Worm (Caenorhabditis elegans) whole organism, mixed stage, embryonic: ENCODE results near the gene R10E8.3.

Experiments used
- M03D4.4 ChIP-seq: sonication (generic microtip); optimal IDR thresholded peaks from 2 replicates; lab custom pipeline; 2017; ENCODE audit warnings: mild to moderate bottlenecking, missing genetic modification characterization, missing compliant biosample characterization
- blmp-1 ChIP-seq: fragments of 150-350 bp; optimal IDR thresholded peaks from 2 replicates; lab custom pipeline; 2014; ENCODE audit warnings: missing biosample characterization, missing genetic modification characterization
- ceh-43 ChIP-seq: fragments of 200-800 bp; sonication (Bioruptor generic); optimal IDR thresholded peaks from 2 replicates; lab custom pipeline; 2018; ENCODE audit warnings: mild to moderate bottlenecking, missing genetic modification characterization, moderate library complexity, missing compliant biosample characterization
- ceh-83 ChIP-seq: fragments of 200-800 bp; sonication (Bioruptor generic); optimal IDR thresholded peaks from 2 replicates; lab custom pipeline; 2018; ENCODE audit warnings: mild to moderate bottlenecking, missing genetic modification characterization, missing compliant biosample characterization
- cnd-1 ChIP-seq: fragments of 200-800 bp; sonication (Bioruptor generic); optimal IDR thresholded peaks from 2 replicates; lab custom pipeline; 2018; ENCODE audit warnings: mild to moderate bottlenecking, missing genetic modification characterization, missing compliant biosample characterization
- drap-1 ChIP-seq: fragments of 200-800 bp; sonication (Bioruptor generic); optimal IDR thresholded peaks from 3 replicates; lab custom pipeline; 2018; ENCODE audit warnings: mild to moderate bottlenecking, missing genetic modification characterization, missing compliant biosample characterization
- elt-1 ChIP-seq: sonication (generic microtip); optimal IDR thresholded peaks from 2 replicates; lab custom pipeline; 2017; ENCODE audit warnings: missing genetic modification characterization, mild to moderate bottlenecking, missing compliant biosample characterization, antibody characterized with exemption, moderate library complexity, borderline replicate concordance; ENCODE audit not compliant: insufficient read depth
- flh-1 ChIP-seq: fragments of 200-800 bp; sonication (Bioruptor generic); optimal IDR thresholded peaks from 2 replicates; lab custom pipeline; 2018; ENCODE audit warnings: mild to moderate bottlenecking, missing genetic modification characterization, moderate library complexity, missing compliant biosample characterization
- ham-2 ChIP-seq: fragments of 200-800 bp; sonication (Bioruptor generic); optimal IDR thresholded peaks from 2 replicates; lab custom pipeline; 2018; ENCODE audit warnings: mild to moderate bottlenecking, missing genetic modification characterization, missing compliant biosample characterization
- hlh-1 ChIP-seq: fragments of 150-350 bp; optimal IDR thresholded peaks from 2 replicates; lab custom pipeline; 2014; ENCODE audit warnings: missing biosample characterization, missing genetic modification reagents, missing genetic modification characterization
- lin-32 ChIP-seq: fragments of 200-800 bp; sonication (Bioruptor generic); optimal IDR thresholded peaks from 2 replicates; lab custom pipeline; 2018; ENCODE audit warnings: mild to moderate bottlenecking, missing genetic modification characterization, missing compliant biosample characterization
- lsy-2 ChIP-seq: fragments of 150-350 bp; optimal IDR thresholded peaks from 2 replicates; lab custom pipeline; 2014; ENCODE audit warnings: missing biosample characterization, missing genetic modification characterization
- mab-5 ChIP-seq: fragments of 150-350 bp; optimal IDR thresholded peaks from 2 replicates; lab custom pipeline; 2014; ENCODE audit warnings: missing biosample characterization, missing genetic modification characterization
- mep-1 ChIP-seq: fragments of 150-350 bp; optimal IDR thresholded peaks from 2 replicates; lab custom pipeline; 2017; ENCODE audit warnings: missing biosample characterization, missing genetic modification reagents, missing genetic modification characterization, inconsistent platforms
- nhr-12 ChIP-seq: fragments of 150-350 bp; optimal IDR thresholded peaks from 2 replicates; lab custom pipeline; 2014; ENCODE audit warnings: missing biosample characterization, missing genetic modification characterization
- nhr-2 ChIP-seq: fragments of 150-350 bp; optimal IDR thresholded peaks from 2 replicates; lab custom pipeline; 2014; ENCODE audit warnings: missing biosample characterization, missing genetic modification characterization
- nhr-28 ChIP-seq: fragments of 150-350 bp; optimal IDR thresholded peaks from 2 replicates; lab custom pipeline; 2014; ENCODE audit warnings: missing biosample characterization, missing genetic modification characterization
- pha-4 ChIP-seq: fragments of 150-350 bp; optimal IDR thresholded peaks from 2 replicates; lab custom pipeline; 2018; ENCODE audit warnings: missing biosample characterization, missing genetic modification reagents, missing genetic modification characterization
- sem-2 ChIP-seq: fragments of 200-800 bp; sonication (Bioruptor generic); optimal IDR thresholded peaks from 2 replicates; lab custom pipeline; 2018; ENCODE audit warnings: mild to moderate bottlenecking, missing genetic modification characterization, missing compliant biosample characterization
- snpc-4 ChIP-seq: fragments of 150-350 bp; optimal IDR thresholded peaks from 2 replicates; lab custom pipeline; 2014; ENCODE audit warnings: missing biosample characterization, missing genetic modification characterization
- tbx-8 ChIP-seq: fragments of 200-800 bp; sonication (Bioruptor generic); optimal IDR thresholded peaks from 2 replicates; lab custom pipeline; 2018; ENCODE audit warnings: mild to moderate bottlenecking, missing genetic modification characterization, moderate library complexity, missing compliant biosample characterization
- unc-39 ChIP-seq: fragments of 150-350 bp; optimal IDR thresholded peaks from 2 replicates; lab custom pipeline; 2014; ENCODE audit warnings: missing biosample characterization, missing genetic modification characterization
- unc-62 ChIP-seq: fragments of 150-350 bp; optimal IDR thresholded peaks from 2 replicates; lab custom pipeline; 2014; ENCODE audit warnings: missing biosample characterization, missing genetic modification reagents, missing genetic modification characterization
- ztf-11 ChIP-seq: fragments of 150-350 bp; optimal IDR thresholded peaks from 2 replicates; lab custom pipeline; 2014; ENCODE audit warnings: missing biosample characterization, missing genetic modification characterization

R10E8.3 gene

DNA sequence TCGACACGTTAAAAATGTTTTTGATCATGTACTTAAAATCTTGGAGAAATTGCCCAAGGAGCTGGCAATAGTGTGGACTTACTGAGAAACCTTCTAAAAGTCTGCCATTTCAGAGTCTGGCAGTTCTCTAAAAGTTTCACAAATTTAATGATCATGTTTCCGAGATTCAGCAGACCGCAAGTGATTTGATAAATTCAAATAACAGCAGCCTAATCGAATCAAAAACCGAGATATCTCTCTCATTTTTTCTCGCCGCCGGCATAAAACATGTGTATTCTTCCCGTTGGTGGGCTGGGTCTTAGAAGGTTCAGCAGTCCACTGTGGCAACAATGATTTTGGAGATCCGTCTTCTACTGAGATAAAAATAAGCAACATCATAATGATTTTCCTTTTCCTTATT is 47.4 kb downstream of the R10E8.3 start, which contains the start of gene clec-246:
Gene clec-246, plus strand, starts transcription at position 301 of the 400 bp plus-strand sequence.
- no peak for TF ChIP-seq flh-1 (GFP tag; lab: Kevin White, UChicago)

DNA sequence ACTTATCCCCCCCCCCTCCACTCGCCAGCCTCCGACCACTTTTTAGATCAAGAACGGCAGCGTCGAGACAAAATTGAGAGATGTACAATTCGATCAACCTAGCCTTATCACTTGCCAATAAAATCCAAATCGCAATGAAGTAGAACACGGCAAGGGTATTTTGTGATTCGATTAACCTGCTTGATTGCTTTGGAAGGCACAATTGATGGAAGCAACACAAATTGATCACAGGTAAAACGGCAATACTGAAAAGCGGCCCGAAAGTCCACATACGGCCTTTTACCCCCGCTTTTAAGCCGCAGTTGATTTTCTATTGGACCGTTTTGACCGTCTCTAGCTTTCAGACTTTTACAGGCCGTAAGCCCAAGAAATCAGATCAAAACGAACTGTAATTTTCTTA is 48.2 kb downstream of the R10E8.3 start, which contains the start of gene clec-245:
Gene clec-245, minus strand, starts transcription at position 101 of the 400 bp plus-strand sequence.
- no peak for TF ChIP-seq hlh-1 (tag; lab: Kevin White, UChicago)
- no peak for TF ChIP-seq lin-32 (GFP tag; lab: Kevin White, UChicago)
- TF ChIP-seq ceh-83 (GFP tag; lab: Kevin White, UChicago) = no peak
- no peak for TF ChIP-seq mep-1
- TF ChIP-seq cnd-1 (tag; lab: Kevin White, UChicago) = no peak
- no peak for TF ChIP-seq M03D4.4
- no peak for TF ChIP-seq flh-1 (GFP tag; lab: Kevin White, UChicago)
- no peak for TF ChIP-seq pha-4 (tag; lab: Kevin White, UChicago)
- no peak for TF ChIP-seq lsy-2 (tag; lab: Kevin White, UChicago)
- TF ChIP-seq ztf-11 (tag; lab: Kevin White, UChicago) = no peak
- TF ChIP-seq tbx-8 = no peak
- TF ChIP-seq sem-2 (GFP tag; lab: Kevin White, UChicago) = no peak
- no peak for TF ChIP-seq nhr-12 (tag; lab: Kevin White, UChicago)
- no peak for TF ChIP-seq nhr-28 (tag; lab: Kevin White, UChicago)
- no peak for TF ChIP-seq nhr-2
- no peak for TF ChIP-seq blmp-1 (tag; lab: Kevin White, UChicago)
- TF ChIP-seq ham-2 (GFP tag; lab: Kevin White, UChicago) = no peak
- TF ChIP-seq unc-62 (GFP tag; lab: Kevin White, UChicago) = no peak
- no peak for TF ChIP-seq drap-1 (GFP tag; lab: Kevin White, UChicago)

DNA sequence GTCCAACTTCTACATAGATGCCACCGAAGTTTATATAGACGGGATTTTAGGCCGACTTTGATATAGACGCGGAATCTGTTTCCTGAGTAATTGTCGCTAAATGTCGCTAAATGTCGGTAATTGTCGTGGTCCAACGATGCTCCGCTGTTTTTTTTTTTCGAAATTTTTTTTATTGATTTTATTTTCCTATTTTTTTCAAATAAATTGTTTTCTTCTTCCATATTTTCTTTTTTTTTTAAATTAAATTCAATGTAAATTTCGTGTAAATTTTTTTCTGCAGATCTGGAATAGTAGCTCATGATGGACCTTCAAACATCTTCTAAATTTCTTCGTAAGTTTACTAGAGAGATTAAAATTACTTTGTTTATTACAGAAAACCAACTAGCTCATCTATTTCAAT is 51.7 kb downstream of the R10E8.3 start, which contains the start of gene C31G12.3:
Gene C31G12.3, plus strand, starts transcription at position 301 of the 400 bp plus-strand sequence.
- no peak for TF ChIP-seq M03D4.4
- no peak for TF ChIP-seq cnd-1 (tag; lab: Kevin White, UChicago)
- no peak for TF ChIP-seq drap-1 (GFP tag; lab: Kevin White, UChicago)
- TF ChIP-seq mab-5 (tag; lab: Kevin White, UChicago) = no peak
- TF ChIP-seq snpc-4 (tag; lab: Kevin White, UChicago) = no peak
- no peak for TF ChIP-seq tbx-8
- no peak for TF ChIP-seq sem-2 (GFP tag; lab: Kevin White, UChicago)
- TF ChIP-seq ztf-11 (tag; lab: Kevin White, UChicago) = no peak
- TF ChIP-seq ceh-43 (GFP tag; lab: Kevin White, UChicago) = no peak
- no peak for TF ChIP-seq elt-1 (tag; lab: Kevin White, UChicago)
- TF ChIP-seq pha-4 (tag; lab: Kevin White, UChicago) = no peak
- TF ChIP-seq ceh-83 (GFP tag; lab: Kevin White, UChicago) = no peak
- no peak for TF ChIP-seq unc-39
- no peak for TF ChIP-seq lin-32 (GFP tag; lab: Kevin White, UChicago)
- TF ChIP-seq nhr-28 (tag; lab: Kevin White, UChicago) = no peak
- no peak for TF ChIP-seq blmp-1 (tag; lab: Kevin White, UChicago)
- no peak for TF ChIP-seq flh-1 (GFP tag; lab: Kevin White, UChicago)
